Fruit fly (Drosophila melanogaster) Kc167 (cell line): ENCODE results near the gene rg.

Source experiments
- Sin3A ChIP-seq: fragments of >200 bp; optimal IDR thresholded peaks from 2 replicates; lab custom pipeline; 2018; ENCODE audit warnings: missing external identifiers
- h ChIP-seq: fragments of >200 bp; optimal IDR thresholded peaks from 3 replicates; lab custom pipeline; 2018; ENCODE audit warnings: missing external identifiers
- insv ChIP-seq: fragments of >200 bp; optimal IDR thresholded peaks from 3 replicates; lab custom pipeline; 2018; ENCODE audit warnings: missing external identifiers

DNA sequence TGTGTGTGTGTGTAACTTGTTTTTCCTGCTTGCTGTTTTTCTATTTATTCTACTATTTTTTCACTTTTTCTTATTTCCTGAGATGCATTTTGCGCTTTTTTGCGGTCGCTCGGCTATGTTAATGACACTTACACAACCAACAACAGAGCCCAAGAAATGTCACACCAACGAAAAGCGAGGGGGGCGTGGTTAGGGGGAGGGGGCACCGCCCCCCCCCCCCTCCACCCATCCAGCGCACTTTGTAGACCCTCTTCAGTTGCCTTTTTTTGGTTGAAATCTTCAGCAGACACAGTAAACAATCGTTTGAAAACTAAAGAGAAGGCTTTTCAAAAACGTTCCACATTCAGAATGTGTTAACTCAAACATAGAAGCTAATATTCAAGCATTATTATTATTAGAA, 207.6 kb downstream of the rg start:
- TF ChIP-seq insv (lab: Kevin White, UChicago) (no peak), h (lab: Kevin White, UChicago) (no peak), Sin3A (lab: Kevin White, UChicago) (no peak)
